Fruit fly (Drosophila melanogaster) whole organism, pupa: ENCODE measurements around the gene CG16825.

Source experiments
- CG10348 ChIP-seq: fragments of 200-800 bp; sonication (Bioruptor generic); IDR thresholded peaks from 2 replicates; pipeline ENCODE4 v1.3.6; 2022; ENCODE audit warnings: missing biosample characterization, missing genetic modification characterization
- CG13204 ChIP-seq: fragments of 200-800 bp; sonication (Bioruptor generic); optimal IDR thresholded peaks from 2 replicates; lab custom pipeline; 2018; ENCODE audit warnings: missing biosample characterization, mild to moderate bottlenecking, missing genetic modification characterization, moderate library complexity
- CG17806 ChIP-seq: fragments of 200-800 bp; sonication (Bioruptor generic); optimal IDR thresholded peaks from 2 replicates; lab custom pipeline; 2018; ENCODE audit warnings: missing biosample characterization, mild to moderate bottlenecking, missing genetic modification characterization, moderate library complexity
- CG34367 ChIP-seq: fragments of 200-800 bp; sonication (Bioruptor generic); optimal IDR thresholded peaks from 2 replicates; lab custom pipeline; 2018; ENCODE audit warnings: missing biosample characterization, mild to moderate bottlenecking, missing genetic modification characterization
- CG9948 ChIP-seq: fragments of 200-800 bp; sonication (Bioruptor generic); optimal IDR thresholded peaks from 2 replicates; lab custom pipeline; 2018; ENCODE audit warnings: missing biosample characterization, mild to moderate bottlenecking, missing genetic modification characterization, moderate library complexity
- EcR ChIP-seq: fragments of 200-800 bp; sonication (Bioruptor generic); optimal IDR thresholded peaks from 3 replicates; lab custom pipeline; 2019; ENCODE audit warnings: missing biosample characterization, missing genetic modification characterization, mild to moderate bottlenecking, moderate library complexity, missing genetic modification reagents
- Pif1B ChIP-seq: fragments of 200-800 bp; sonication (Bioruptor generic); optimal IDR thresholded peaks from 3 replicates; lab custom pipeline; 2016; ENCODE audit warnings: missing biosample characterization, missing genetic modification characterization
- gl ChIP-seq: fragments of 200-800 bp; sonication (Bioruptor generic); optimal IDR thresholded peaks from 2 replicates; lab custom pipeline; 2018; ENCODE audit warnings: missing biosample characterization, mild to moderate bottlenecking, missing genetic modification characterization
- rn ChIP-seq: fragments of 200-800 bp; sonication (Bioruptor generic); IDR thresholded peaks from 2 replicates; pipeline ENCODE4 v1.3.6; 2022; ENCODE audit warnings: missing biosample characterization, missing genetic modification characterization

DNA sequence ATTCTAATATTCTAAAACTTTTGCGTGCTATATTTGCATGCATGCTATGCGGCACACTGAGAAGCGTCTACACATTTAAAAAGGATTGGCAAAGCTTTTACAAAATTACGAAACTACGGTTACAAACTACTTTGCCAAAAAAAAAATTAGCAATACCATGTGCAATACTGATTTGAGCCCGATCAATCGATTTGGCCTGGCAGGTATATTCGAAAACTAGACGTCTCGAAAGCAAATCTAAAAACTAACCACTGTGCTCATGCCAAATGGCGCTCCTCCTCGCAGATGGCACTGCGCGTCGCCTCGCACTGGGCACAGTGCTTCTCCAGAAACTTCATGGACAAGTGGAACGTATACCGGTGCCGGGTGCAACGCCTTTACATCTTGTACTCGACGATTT is at the start of gene CG16825:
- no peak for TF ChIP-seq CG13204 (GFP tag; lab: Kevin White, UChicago)
- TF ChIP-seq CG34367: no peak
- TF ChIP-seq Pif1B (GFP tag; lab: Kevin White, UChicago): no peak
- TF ChIP-seq gl: no peak
- TF ChIP-seq CG10348 (GFP tag; lab: Robert Waterston, UW): no peak
- TF ChIP-seq CG17806 (tag; lab: Kevin White, UChicago): no peak
- no peak for TF ChIP-seq rn (GFP tag; lab: Robert Waterston, UW)
- TF ChIP-seq CG9948 (tag; lab: Kevin White, UChicago): no peak
- no peak for TF ChIP-seq EcR (GFP tag; lab: Kevin White, UChicago)
